Worm (Caenorhabditis elegans): Measurements from ENCODE around the gene srlf-21.
"Not testable (repeated sequence)": the region's sequence is repeated elsewhere in the genome, so short reads cannot be mapped to it uniquely, and the experiment has no call there.

srlf-21 gene

DNA sequence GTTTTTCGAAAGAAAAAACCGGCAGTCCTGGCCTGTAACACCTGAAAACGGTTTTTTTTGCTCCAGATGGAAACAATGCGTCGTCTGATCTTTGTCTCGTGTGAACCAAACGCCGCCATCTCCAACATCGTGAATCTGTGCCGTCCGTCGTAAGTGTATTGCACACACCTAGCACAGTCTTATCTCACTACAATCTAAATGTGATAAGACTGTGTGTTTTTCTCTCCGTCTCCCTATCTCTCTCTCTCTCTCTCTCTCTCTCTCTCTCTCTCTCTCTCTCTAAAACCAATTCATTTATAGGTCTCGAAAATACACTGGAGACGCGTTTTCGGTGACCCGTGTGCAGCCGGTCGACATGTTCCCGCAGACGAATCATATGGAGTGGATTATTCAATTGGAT, 20.3 kb upstream of the srlf-21 start:
- TF ChIP-seq elt-2 (tag; optimal IDR thresholded peaks at IDR 0.05), result peak; percentile 94
- no peak for TF ChIP-seq K09A11.1 (tag; optimal IDR thresholded peaks at IDR 0.05; ENCODE audit: insufficient read depth)

DNA sequence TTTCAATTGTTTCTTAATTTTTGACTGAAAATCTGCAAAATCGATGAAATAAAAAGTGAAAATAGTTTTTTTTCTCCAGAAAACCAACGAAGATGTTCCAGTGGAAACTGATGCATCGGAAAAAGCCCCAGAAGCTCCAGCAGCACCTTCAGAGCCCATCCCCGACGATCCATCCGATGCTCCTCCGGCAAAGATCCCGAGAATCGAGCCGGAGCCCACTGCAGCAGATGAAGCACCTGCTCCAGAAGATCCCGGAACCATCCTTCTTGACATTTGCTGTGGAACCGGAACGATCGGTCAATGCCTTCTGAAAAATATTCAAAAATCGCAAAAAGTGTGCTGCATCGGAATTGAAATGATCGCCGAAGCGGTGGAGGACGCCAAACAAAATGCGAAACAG, 18.4 kb upstream of the srlf-21 start:
- TF ChIP-seq lin-11 (tag; optimal IDR thresholded peaks at IDR 0.05) (no peak), che-1 (tag; optimal IDR thresholded peaks at IDR 0.05) (no peak), pros-1 (tag; optimal IDR thresholded peaks at IDR 0.05) (no peak), T23F11.4 (GFP tag; optimal IDR thresholded peaks at IDR 0.05) (no peak)

DNA sequence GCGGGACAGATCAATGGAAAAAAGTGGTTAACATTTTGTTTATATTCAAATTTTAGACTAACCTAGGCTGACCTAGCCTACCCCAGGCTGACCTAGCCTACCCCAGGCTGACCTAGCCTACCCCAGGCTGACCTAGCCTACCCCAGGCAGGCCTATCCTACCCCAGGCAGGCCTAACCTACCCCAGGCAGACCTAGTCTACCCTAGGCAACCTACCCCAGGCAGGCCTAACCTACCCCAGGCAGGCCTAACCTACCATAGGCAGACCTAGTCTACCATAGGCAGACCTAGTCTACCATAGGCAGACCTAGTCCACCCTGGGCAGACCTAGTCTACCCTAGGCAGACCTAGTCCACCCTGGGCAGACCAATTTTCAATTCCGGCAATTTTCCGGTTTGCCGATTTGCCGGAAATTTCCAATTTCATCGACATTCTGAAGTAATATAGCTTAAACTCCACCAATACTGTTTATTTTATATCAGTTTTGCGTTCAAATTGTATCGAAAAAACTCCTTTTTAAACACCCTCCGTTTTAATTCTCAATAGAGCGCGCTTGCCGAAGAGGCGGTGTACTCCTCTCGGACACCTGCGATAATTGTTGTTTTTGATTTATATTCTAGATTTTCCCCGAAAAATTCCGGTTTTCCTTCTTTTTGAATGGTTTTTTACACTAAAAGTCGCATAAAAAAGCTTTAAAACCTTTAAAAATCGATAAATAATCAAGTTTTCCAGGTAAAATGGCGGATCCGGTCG, 14.1 kb upstream of the srlf-21 start, which contains the start of gene trm-2A:
Gene trm-2A (plus strand): TSS at position 732 of the 752 bp plus-strand sequence.
- peak; percentile 24 for TF ChIP-seq nfya-1 (tag; optimal IDR thresholded peaks at IDR 0.05)
- TF ChIP-seq ceh-6 (GFP tag; optimal IDR thresholded peaks at IDR 0.05), result no peak
- TF ChIP-seq fkh-10 (GFP tag; optimal IDR thresholded peaks at IDR 0.05), result no peak
- TF ChIP-seq ceh-31 (tag; optimal IDR thresholded peaks at IDR 0.05), result peak; percentile 15
- no peak for TF ChIP-seq ceh-45 (GFP tag; IDR thresholded peaks at IDR 0.05)
- TF ChIP-seq tbx-2 (tag; optimal IDR thresholded peaks at IDR 0.05), result peak; percentile 26

DNA sequence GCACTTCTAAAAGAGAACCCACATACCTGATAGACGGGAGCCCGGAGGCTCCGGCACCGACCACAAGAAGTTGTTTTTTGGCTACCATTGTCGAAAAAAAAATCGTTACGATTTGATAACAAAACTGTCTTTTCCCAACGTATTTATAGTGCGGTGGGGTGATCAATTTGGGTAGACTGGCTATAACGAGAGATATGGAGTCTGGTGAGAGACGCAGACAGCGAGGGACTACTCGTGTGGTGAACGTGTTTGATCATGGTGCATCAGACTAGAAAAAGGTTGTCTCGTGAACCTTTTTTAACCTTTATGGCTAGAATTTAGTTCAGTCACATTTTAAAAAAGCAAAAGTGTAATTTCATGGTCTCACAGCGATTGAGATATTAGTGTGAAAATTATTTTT, 13.1 kb upstream of the srlf-21 start, which contains the start of gene fmo-5:
Gene fmo-5 (minus strand): TSS at position 206 of the 400 bp plus-strand sequence.
- TF ChIP-seq dve-1 (tag; optimal IDR thresholded peaks at IDR 0.05) (no peak), hlh-30 (tag; optimal IDR thresholded peaks at IDR 0.05; ENCODE audit: insufficient read depth) (peak; percentile 36)

DNA sequence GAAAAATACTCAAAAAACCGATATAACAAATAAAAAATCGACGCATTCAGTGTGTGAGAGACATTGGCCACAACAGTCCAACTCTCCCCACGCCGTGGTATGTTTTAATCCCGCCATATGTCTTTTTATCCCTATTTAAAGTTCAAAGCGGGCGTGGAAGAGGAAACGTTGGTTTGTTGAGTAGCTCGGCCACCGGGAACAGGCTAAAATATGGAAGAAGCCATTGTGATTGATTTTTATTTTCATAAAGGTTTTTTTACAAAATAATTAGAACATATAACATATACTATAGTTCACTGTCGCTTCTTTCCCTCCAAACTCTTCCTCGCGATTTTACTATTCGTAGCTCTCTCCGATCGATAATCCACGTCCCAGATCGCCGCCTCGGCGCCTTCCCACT, 8.8 kb upstream of the srlf-21 start, which contains the start of gene nas-32:
Gene nas-32 (minus strand): TSS at position 101 of the 400 bp plus-strand sequence.
- TF ChIP-seq C38D4.7 (GFP tag; optimal IDR thresholded peaks at IDR 0.05) (no peak), ceh-48 (tag; optimal IDR thresholded peaks at IDR 0.05) (no peak)

DNA sequence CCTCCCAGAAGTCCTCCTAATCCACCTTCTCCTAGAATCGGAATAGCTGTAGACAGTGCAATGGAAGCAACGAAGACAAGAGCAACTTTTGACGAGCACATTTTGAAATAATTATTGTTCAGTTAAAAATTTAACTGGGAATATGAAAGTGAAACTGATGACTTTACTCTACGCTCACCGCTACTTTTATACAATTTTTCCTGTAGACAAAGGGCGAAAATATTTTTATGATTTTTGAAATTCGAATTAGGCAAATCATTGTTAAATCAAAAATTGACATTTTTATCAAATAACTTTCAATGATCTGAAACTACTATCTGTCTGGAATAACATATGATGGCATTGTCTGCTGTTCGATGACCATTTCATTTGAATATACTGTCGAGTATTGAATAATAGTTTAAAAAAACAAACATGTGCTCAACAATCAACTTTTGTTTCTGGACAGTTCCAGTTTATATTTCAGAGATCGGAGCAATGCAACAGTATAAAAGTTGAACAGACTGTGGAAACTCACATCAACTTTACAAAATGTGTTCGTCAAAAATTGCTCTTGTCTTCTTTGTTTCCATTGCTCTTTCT, 3.2 kb upstream of the srlf-21 start, which contains the start of the genes srlf-23 and srlf-20:
Gene srlf-23 (minus strand): TSS at position 101 of the 582 bp plus-strand sequence.
Gene srlf-20 (plus strand): TSS at position 532 of the 582 bp plus-strand sequence.
- TF ChIP-seq odd-2 (tag; optimal IDR thresholded peaks at IDR 0.05), result no peak
- TF ChIP-seq unc-42 (tag; optimal IDR thresholded peaks at IDR 0.05), result no peak
- no peak for TF ChIP-seq ceh-22 (tag; optimal IDR thresholded peaks at IDR 0.05)

DNA sequence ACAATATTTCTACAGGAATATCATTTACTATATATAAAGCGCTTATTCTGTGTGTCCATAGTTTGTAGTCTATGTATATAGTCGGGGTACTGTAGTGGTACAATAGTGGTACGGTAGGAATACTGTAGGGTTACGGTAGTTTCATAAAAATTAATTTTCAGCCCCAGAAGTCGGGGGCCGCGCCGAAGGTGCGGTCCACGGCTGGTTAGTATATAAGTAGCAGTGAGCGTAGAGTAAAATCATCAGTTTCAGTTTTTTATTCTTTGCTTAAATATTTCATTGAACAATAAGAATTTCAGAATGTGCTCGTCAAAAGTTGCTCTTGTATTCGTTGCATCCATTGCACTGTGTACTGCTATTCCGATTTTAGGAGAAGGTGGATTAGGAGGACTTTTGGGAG, 512 bp upstream of the srlf-21 start, which contains the start of gene srlf-22:
Gene srlf-22 (plus strand): TSS at position 301 of the 400 bp plus-strand sequence.
- not testable (repeated sequence) for TF ChIP-seq ceh-24, pha-2, sox-4 (tag; optimal IDR thresholded peaks at IDR 0.05)

DNA sequence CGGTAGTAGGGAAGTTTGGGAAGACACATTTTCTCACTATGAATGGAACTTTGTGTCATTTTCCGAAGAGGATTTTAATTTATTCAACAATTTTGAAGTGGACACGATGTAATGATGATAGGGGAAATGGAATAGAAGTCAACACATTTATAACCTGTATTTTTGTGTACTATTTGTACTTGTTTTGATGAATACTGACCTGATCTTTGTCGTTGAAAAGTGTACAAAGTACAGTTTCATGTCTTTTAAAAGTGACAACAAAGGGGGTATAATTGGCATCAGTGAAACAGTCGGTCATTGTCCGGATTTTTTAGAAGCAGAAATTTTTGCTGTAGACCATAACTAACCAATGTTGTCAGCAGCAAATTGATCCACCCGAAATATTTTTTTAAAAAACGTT, 1.1 kb downstream of the srlf-21 start, which contains the start of gene T02B11.6:
Gene T02B11.6 (minus strand): TSS at position 101 of the 400 bp plus-strand sequence.
- TF ChIP-seq ceh-45 (GFP tag; IDR thresholded peaks at IDR 0.05), result no peak
- TF ChIP-seq unc-86 (tag; optimal IDR thresholded peaks at IDR 0.05), result no peak
- TF ChIP-seq pros-1 (tag; optimal IDR thresholded peaks at IDR 0.05), result no peak
- no peak for TF ChIP-seq C08G9.2 (tag; optimal IDR thresholded peaks at IDR 0.05)
- TF ChIP-seq nhr-11 (tag; optimal IDR thresholded peaks at IDR 0.05), result no peak
- no peak for TF ChIP-seq unc-55 (GFP tag; optimal IDR thresholded peaks at IDR 0.05)
- no peak for TF ChIP-seq C38D4.7 (GFP tag; optimal IDR thresholded peaks at IDR 0.05)
- TF ChIP-seq ceh-19 (GFP tag; optimal IDR thresholded peaks at IDR 0.05), result no peak
- TF ChIP-seq nfya-1 (tag; optimal IDR thresholded peaks at IDR 0.05), result no peak
- no peak for TF ChIP-seq ceh-18 (tag; optimal IDR thresholded peaks at IDR 0.05)
- TF ChIP-seq fkh-10 (GFP tag; optimal IDR thresholded peaks at IDR 0.05), result no peak
- TF ChIP-seq fkh-6 (tag; optimal IDR thresholded peaks at IDR 0.05), result no peak
- no peak for TF ChIP-seq nhr-232 (tag; optimal IDR thresholded peaks at IDR 0.05)

Measured in whole organism, late embryonic.